Fruit fly (Drosophila melanogaster) whole organism, embryonic: Measurements from ENCODE around the gene CG13667.
A peak's percentile ranks its signal among the peaks of the same experiment; 100 is the strongest.

ENCODE experiments used
- Atf6 ChIP-seq: fragments of 200-800 bp; sonication (Bioruptor generic); IDR thresholded peaks from 2 replicates; pipeline ENCODE4 v1.3.6; 2022; ENCODE audit warnings: missing biosample characterization, missing genetic modification characterization
- BEAF-32 ChIP-seq: fragments of 200-800 bp; sonication (Bioruptor generic); optimal IDR thresholded peaks from 3 replicates; lab custom pipeline; 2017; ENCODE audit warnings: missing biosample characterization, missing genetic modification characterization, mild to moderate bottlenecking, moderate library complexity, missing genetic modification reagents
- BtbVII ChIP-seq: fragments of 200-800 bp; sonication (Bioruptor generic); optimal IDR thresholded peaks from 3 replicates; lab custom pipeline; 2017; ENCODE audit warnings: missing biosample characterization, mild to moderate bottlenecking, missing genetic modification characterization
- CG10147 ChIP-seq: fragments of 200-800 bp; sonication (Bioruptor generic); optimal IDR thresholded peaks from 2 replicates; lab custom pipeline; 2019; ENCODE audit warnings: missing biosample characterization, mild to moderate bottlenecking, missing genetic modification characterization, moderate library complexity
- CG10274 ChIP-seq: fragments of 200-800 bp; sonication (Bioruptor generic); optimal IDR thresholded peaks from 3 replicates; lab custom pipeline; 2017; ENCODE audit warnings: missing biosample characterization, mild to moderate bottlenecking, missing genetic modification characterization
- CG10321 ChIP-seq: fragments of 200-800 bp; sonication (Bioruptor generic); IDR thresholded peaks from 2 replicates; pipeline ENCODE4 v1.3.6; 2022; ENCODE audit warnings: missing biosample characterization, missing genetic modification characterization
- CG10366 ChIP-seq: fragments of 200-800 bp; sonication (Bioruptor generic); IDR thresholded peaks from 2 replicates; pipeline ENCODE4 v1.3.6; 2022; ENCODE audit warnings: missing biosample characterization, missing genetic modification characterization
- CG11093 ChIP-seq: fragments of 200-800 bp; sonication (Bioruptor generic); IDR thresholded peaks from 3 replicates; pipeline ENCODE4 v1.3.6; 2022; ENCODE audit warnings: missing biosample characterization, missing genetic modification characterization
- CG11247 ChIP-seq: fragments of 200-800 bp; sonication (Bioruptor generic); IDR thresholded peaks from 2 replicates; pipeline ENCODE4 v1.3.6; 2022; ENCODE audit warnings: missing biosample characterization, missing genetic modification characterization
- CG11504 ChIP-seq: fragments of 200-800 bp; sonication (Bioruptor generic); optimal IDR thresholded peaks from 3 replicates; lab custom pipeline; 2019; ENCODE audit warnings: missing biosample characterization, mild to moderate bottlenecking, missing genetic modification characterization, moderate library complexity
- CG12942 ChIP-seq: fragments of 200-800 bp; sonication (Bioruptor generic); optimal IDR thresholded peaks from 3 replicates; lab custom pipeline; 2016; ENCODE audit warnings: missing biosample characterization, missing genetic modification characterization
- CG1529 ChIP-seq: fragments of 200-800 bp; sonication (Bioruptor generic); optimal IDR thresholded peaks from 3 replicates; lab custom pipeline; 2018; ENCODE audit warnings: missing biosample characterization, missing genetic modification characterization
- CG17829 ChIP-seq: fragments of 200-800 bp; optimal IDR thresholded peaks from 2 replicates; lab custom pipeline; 2019; ENCODE audit warnings: missing biosample characterization, mild to moderate bottlenecking, missing genetic modification characterization, moderate library complexity
- CG17912 ChIP-seq: fragments of 200-800 bp; sonication (Bioruptor generic); optimal IDR thresholded peaks from 2 replicates; lab custom pipeline; 2018; ENCODE audit warnings: missing biosample characterization, mild to moderate bottlenecking, missing genetic modification characterization
- CG18476 ChIP-seq: fragments of 200-800 bp; sonication (Bioruptor generic); optimal IDR thresholded peaks from 2 replicates; lab custom pipeline; 2016; ENCODE audit warnings: missing biosample characterization, mild to moderate bottlenecking, missing genetic modification characterization
- CG2712 ChIP-seq: fragments of 200-800 bp; optimal IDR thresholded peaks from 3 replicates; lab custom pipeline; 2019; ENCODE audit warnings: missing biosample characterization, mild to moderate bottlenecking, missing genetic modification characterization, moderate library complexity
- CG2889 ChIP-seq: fragments of 200-800 bp; sonication (Bioruptor generic); IDR thresholded peaks from 3 replicates; pipeline ENCODE4 v1.3.6; 2022; ENCODE audit warnings: missing biosample characterization, missing genetic modification characterization
- CG34422 ChIP-seq: fragments of 200-800 bp; sonication (Bioruptor generic); IDR thresholded peaks from 3 replicates; pipeline ENCODE4 v1.3.6; 2022; ENCODE audit warnings: missing biosample characterization, missing genetic modification characterization
- CG3838 ChIP-seq: fragments of 200-800 bp; sonication (Bioruptor generic); optimal IDR thresholded peaks from 3 replicates; lab custom pipeline; 2016; ENCODE audit warnings: missing biosample characterization, missing genetic modification characterization
- CG3847 ChIP-seq: fragments of 200-800 bp; sonication (Bioruptor generic); IDR thresholded peaks from 2 replicates; pipeline ENCODE4 v1.3.6; 2022; ENCODE audit warnings: missing biosample characterization, missing genetic modification characterization
- CG42726 ChIP-seq: fragments of 200-800 bp; sonication (Bioruptor generic); IDR thresholded peaks from 2 replicates; pipeline ENCODE4 v1.3.6; 2022; ENCODE audit warnings: missing biosample characterization, missing genetic modification characterization; ENCODE audit not compliant: partially characterized antibody
- CG5245 ChIP-seq: fragments of 200-800 bp; sonication (Bioruptor generic); optimal IDR thresholded peaks from 3 replicates; lab custom pipeline; 2016; ENCODE audit warnings: missing biosample characterization, missing genetic modification characterization
- CG5953 ChIP-seq: fragments of 200-800 bp; sonication (Bioruptor generic); IDR thresholded peaks from 2 replicates; pipeline ENCODE4 v1.3.6; 2022; ENCODE audit warnings: missing biosample characterization, missing genetic modification characterization
- CG6654 ChIP-seq: fragments of 200-800 bp; sonication (Bioruptor generic); optimal IDR thresholded peaks from 2 replicates; lab custom pipeline; 2017; ENCODE audit warnings: missing biosample characterization, mild to moderate bottlenecking, missing genetic modification characterization
- CG6683 ChIP-seq: fragments of 200-800 bp; sonication (Bioruptor generic); optimal IDR thresholded peaks from 2 replicates; lab custom pipeline; 2017; ENCODE audit warnings: missing biosample characterization, mild to moderate bottlenecking, missing genetic modification characterization, missing genetic modification reagents
- CG9437 ChIP-seq: fragments of 200-800 bp; sonication (Bioruptor generic); optimal IDR thresholded peaks from 2 replicates; lab custom pipeline; 2018; ENCODE audit warnings: missing biosample characterization, mild to moderate bottlenecking, missing genetic modification characterization
- CG9609 ChIP-seq: fragments of 200-800 bp; sonication (Bioruptor generic); optimal IDR thresholded peaks from 3 replicates; lab custom pipeline; 2016; ENCODE audit warnings: missing biosample characterization, missing genetic modification characterization
- CG9727 ChIP-seq: fragments of 200-800 bp; sonication (Bioruptor generic); optimal IDR thresholded peaks from 3 replicates; lab custom pipeline; 2017; ENCODE audit warnings: missing biosample characterization, mild to moderate bottlenecking, missing genetic modification characterization
- CTCF ChIP-seq: fragments of 200-800 bp; sonication (Bioruptor generic); optimal IDR thresholded peaks from 2 replicates; lab custom pipeline; 2017; ENCODE audit warnings: missing biosample characterization, mild to moderate bottlenecking, missing genetic modification characterization, moderate library complexity
- Fer1 ChIP-seq: fragments of 200-800 bp; sonication (Bioruptor generic); optimal IDR thresholded peaks from 2 replicates; lab custom pipeline; 2017; ENCODE audit warnings: missing biosample characterization, mild to moderate bottlenecking, missing genetic modification characterization
- HHEX ChIP-seq: fragments of 200-800 bp; sonication (Bioruptor generic); optimal IDR thresholded peaks from 3 replicates; lab custom pipeline; 2017; ENCODE audit warnings: missing biosample characterization, mild to moderate bottlenecking, missing genetic modification characterization, missing genetic modification reagents
- HLH4C ChIP-seq: fragments of 200-800 bp; sonication (Bioruptor generic); IDR thresholded peaks from 3 replicates; pipeline ENCODE4 v1.3.6; 2022; ENCODE audit warnings: missing biosample characterization, missing genetic modification characterization; ENCODE audit not compliant: partially characterized antibody
- Hr3 ChIP-seq: fragments of 200-800 bp; sonication (Bioruptor generic); optimal IDR thresholded peaks from 3 replicates; lab custom pipeline; 2016; ENCODE audit warnings: missing biosample characterization, missing genetic modification characterization
- Nf-YC ChIP-seq: fragments of 200-800 bp; optimal IDR thresholded peaks from 3 replicates; lab custom pipeline; 2019; ENCODE audit warnings: missing biosample characterization, mild to moderate bottlenecking, missing genetic modification characterization, moderate library complexity
- Pdp1 ChIP-seq, 2 experiments: fragments of 200-800 bp; sonication (Bioruptor generic); optimal IDR thresholded peaks; 3 replicates each; lab custom pipeline; 2016; ENCODE audit warnings: missing biosample characterization in 2 of 2, missing genetic modification characterization in 2 of 2, mild to moderate bottlenecking in 1 of 2, moderate library complexity in 1 of 2
- Ptx1 ChIP-seq: fragments of 200-800 bp; sonication (Bioruptor generic); IDR thresholded peaks from 2 replicates; pipeline ENCODE4 v1.3.6; 2022; ENCODE audit warnings: missing biosample characterization, missing genetic modification characterization
- Usf ChIP-seq: fragments of 200-800 bp; sonication (Bioruptor generic); optimal IDR thresholded peaks from 2 replicates; lab custom pipeline; 2017; ENCODE audit warnings: missing genotype, missing biosample characterization, missing genetic modification characterization
- abd-A ChIP-seq: fragments of 200-800 bp; sonication (Bioruptor generic); optimal IDR thresholded peaks from 3 replicates; lab custom pipeline; 2019; ENCODE audit warnings: missing biosample characterization, mild to moderate bottlenecking, missing genetic modification characterization, moderate library complexity
- ac ChIP-seq: fragments of 200-800 bp; sonication (Bioruptor generic); optimal IDR thresholded peaks from 3 replicates; lab custom pipeline; 2017; ENCODE audit warnings: missing biosample characterization, mild to moderate bottlenecking, missing genetic modification characterization
- ap ChIP-seq: fragments of 200-800 bp; sonication (Bioruptor generic); IDR thresholded peaks from 2 replicates; pipeline ENCODE4 v1.3.6; 2022; ENCODE audit warnings: missing biosample characterization, missing genetic modification characterization
- chinmo ChIP-seq: fragments of 200-800 bp; sonication (Bioruptor generic); IDR thresholded peaks from 4 replicates; pipeline ENCODE4 v1.3.6; 2022; ENCODE audit warnings: missing biosample characterization, missing genetic modification characterization; ENCODE audit not compliant: partially characterized antibody
- fru ChIP-seq: fragments of >200 bp; optimal IDR thresholded peaks from 2 replicates; lab custom pipeline; 2017
- gem ChIP-seq: fragments of 200-800 bp; sonication (Bioruptor generic); optimal IDR thresholded peaks from 2 replicates; lab custom pipeline; 2019; ENCODE audit warnings: missing biosample characterization, mild to moderate bottlenecking, missing genetic modification characterization, moderate library complexity
- kay ChIP-seq: fragments of 200-800 bp; sonication (Bioruptor generic); optimal IDR thresholded peaks from 2 replicates; lab custom pipeline; 2016; ENCODE audit warnings: missing biosample characterization, missing genetic modification characterization
- nom ChIP-seq: fragments of 200-800 bp; sonication (Bioruptor generic); optimal IDR thresholded peaks from 2 replicates; lab custom pipeline; 2017; ENCODE audit warnings: missing biosample characterization, missing genetic modification characterization, mild to moderate bottlenecking, moderate library complexity, missing genetic modification reagents
- p53 ChIP-seq: fragments of 200-800 bp; sonication (Bioruptor generic); optimal IDR thresholded peaks from 2 replicates; lab custom pipeline; 2016; ENCODE audit warnings: missing biosample characterization, missing genetic modification characterization
- schlank ChIP-seq: fragments of 200-800 bp; sonication (Bioruptor generic); optimal IDR thresholded peaks from 2 replicates; lab custom pipeline; 2018; ENCODE audit warnings: missing biosample characterization, mild to moderate bottlenecking, missing genetic modification characterization
- slbo ChIP-seq: fragments of 200-800 bp; sonication (Bioruptor generic); IDR thresholded peaks from 2 replicates; pipeline ENCODE4 v1.3.6; 2022; ENCODE audit warnings: missing biosample characterization, missing genetic modification characterization
- slp2 ChIP-seq: fragments of 200-800 bp; sonication (Bioruptor generic); optimal IDR thresholded peaks from 2 replicates; lab custom pipeline; 2016; ENCODE audit warnings: missing biosample characterization, missing genetic modification characterization
- stwl ChIP-seq: fragments of 200-800 bp; sonication (Bioruptor generic); optimal IDR thresholded peaks from 3 replicates; lab custom pipeline; 2018; ENCODE audit warnings: missing biosample characterization, mild to moderate bottlenecking, missing genetic modification characterization, moderate library complexity
- tap ChIP-seq: fragments of 200-800 bp; optimal IDR thresholded peaks from 3 replicates; lab custom pipeline; 2019; ENCODE audit warnings: missing biosample characterization, mild to moderate bottlenecking, missing genetic modification characterization, moderate library complexity
- tin ChIP-seq: fragments of 200-800 bp; sonication (Bioruptor generic); optimal IDR thresholded peaks from 3 replicates; lab custom pipeline; 2016; ENCODE audit warnings: missing biosample characterization, missing genetic modification characterization

The CG13667 gene

DNA sequence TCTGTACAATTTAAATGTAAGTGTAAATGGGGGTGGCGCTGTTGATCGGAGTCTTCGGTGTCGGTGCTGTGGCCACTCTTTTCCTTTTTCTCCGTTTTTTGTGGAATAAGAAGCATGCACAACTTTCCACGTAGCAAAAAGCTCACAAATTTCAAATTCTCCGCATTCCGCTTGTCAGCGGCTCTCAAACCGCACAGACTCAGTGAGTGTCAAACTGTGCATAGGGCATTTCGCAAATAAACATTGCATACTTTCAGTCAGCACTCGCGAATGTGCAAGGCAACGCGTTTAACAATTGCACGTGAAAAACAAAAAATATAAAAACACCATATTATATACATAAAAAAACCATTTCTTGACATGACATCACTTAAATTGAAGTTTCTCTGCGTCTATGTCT lies 10.3 kb upstream of the CG13667 start (continued):
- TF ChIP-seq HLH4C: peak; percentile 29; the same call in 1 of the 3 replicates
- TF ChIP-seq CG3847 (GFP tag; lab: Robert Waterston, UW): no peak
- TF ChIP-seq p53 (GFP tag; lab: Kevin White, UChicago): no peak
- TF ChIP-seq CG10366 (GFP tag; lab: Robert Waterston, UW): no peak
- no peak for TF ChIP-seq CG2889
- TF ChIP-seq Usf: no peak
- no peak for TF ChIP-seq BtbVII (GFP tag; lab: Kevin White, UChicago)
- no peak for TF ChIP-seq CG9609 (GFP tag; lab: Kevin White, UChicago)
- TF ChIP-seq CG9727 (GFP tag; lab: Kevin White, UChicago): no peak
- no peak for TF ChIP-seq gem
- TF ChIP-seq BEAF-32 (GFP tag; lab: Kevin White, UChicago): no peak
- no peak for TF ChIP-seq CG10321 (GFP tag; lab: Robert Waterston, UW)
- no peak for TF ChIP-seq Ptx1
- peak; percentile 65; the same call in 2 of the 4 replicates for TF ChIP-seq chinmo (GFP tag; lab: Robert Waterston, UW)
- TF ChIP-seq tin (GFP tag; lab: Kevin White, UChicago): no peak
- TF ChIP-seq CG5953 (GFP tag; lab: Robert Waterston, UW): no peak
- TF ChIP-seq CG9437 (GFP tag; lab: Kevin White, UChicago): no peak
- TF ChIP-seq ap (GFP tag; lab: Robert Waterston, UW): no peak
- TF ChIP-seq CG3838 (GFP tag; lab: Kevin White, UChicago): no peak
- TF ChIP-seq CG17829: no peak
- TF ChIP-seq stwl: peak; percentile 29
- TF ChIP-seq CG18476: no peak
- no peak for TF ChIP-seq CG11093 (GFP tag; lab: Robert Waterston, UW)
- no peak for TF ChIP-seq CG2712 (tag; lab: Kevin White, UChicago)
- TF ChIP-seq tap (tag; lab: Kevin White, UChicago): no peak
- no peak for TF ChIP-seq Pdp1 (GFP tag; optimal IDR thresholded peaks at IDR 0.05; lab: Kevin White, UChicago)
- no peak for TF ChIP-seq CG11504 (tag; lab: Kevin White, UChicago)
- TF ChIP-seq CTCF (GFP tag; lab: Kevin White, UChicago): peak; percentile 35
- TF ChIP-seq CG10274 (GFP tag; lab: Kevin White, UChicago): no peak
- TF ChIP-seq CG17912 (GFP tag; lab: Kevin White, UChicago): no peak
- TF ChIP-seq fru (lab: Kevin White, UChicago): no peak
- no peak for TF ChIP-seq CG11247 (GFP tag; lab: Robert Waterston, UW)
- no peak for TF ChIP-seq Fer1 (GFP tag; lab: Kevin White, UChicago)
- peak; percentile 53; the same call in 1 of the 2 replicates for TF ChIP-seq CG42726
- TF ChIP-seq Nf-YC (tag; lab: Kevin White, UChicago): no peak
- TF ChIP-seq kay (GFP tag; lab: Kevin White, UChicago): no peak
- no peak for TF ChIP-seq CG10147 (GFP tag; lab: Kevin White, UChicago)
- no peak for TF ChIP-seq Atf6
- no peak for TF ChIP-seq CG12942 (GFP tag; lab: Kevin White, UChicago)
- TF ChIP-seq ac (GFP tag; lab: Kevin White, UChicago): no peak
- TF ChIP-seq slp2 (GFP tag; lab: Kevin White, UChicago): no peak
- TF ChIP-seq abd-A (tag; lab: Kevin White, UChicago): no peak
- no peak for TF ChIP-seq Hr3 (GFP tag; lab: Kevin White, UChicago)
- TF ChIP-seq CG1529 (GFP tag; lab: Kevin White, UChicago): no peak
- TF ChIP-seq HHEX (GFP tag; lab: Kevin White, UChicago): no peak
- no peak for TF ChIP-seq slbo (GFP tag; lab: Robert Waterston, UW)
- TF ChIP-seq CG6683 (GFP tag; lab: Kevin White, UChicago): no peak
- TF ChIP-seq CG5245 (GFP tag; lab: Kevin White, UChicago): no peak
- TF ChIP-seq CG34422 (GFP tag; lab: Robert Waterston, UW): 0 out of 3 replicates have a peak, but pooled peaks have one; percentile 7
- TF ChIP-seq schlank (tag; lab: Kevin White, UChicago): no peak
- TF ChIP-seq nom (GFP tag; lab: Kevin White, UChicago): no peak
- peak; percentile 100 for TF ChIP-seq CG6654 (GFP tag; lab: Kevin White, UChicago)
